Worm (Caenorhabditis elegans) whole organism, L4 larva: ENCODE data around the gene gbb-1.

Experiments
- F37D6.2 ChIP-seq: sonication (generic microtip); optimal IDR thresholded peaks from 2 replicates; lab custom pipeline; 2016; ENCODE audit warnings: mild to moderate bottlenecking, missing genetic modification characterization, missing compliant biosample characterization
- F44E2.7 ChIP-seq: fragments of 200-800 bp; sonication (Bioruptor generic); IDR thresholded peaks from 2 replicates; pipeline ENCODE4 v2.1.2; 2022; ENCODE audit warnings: missing genetic modification characterization, missing compliant biosample characterization
- T26A8.4 ChIP-seq: fragments of 200-800 bp; sonication (Bioruptor generic); IDR thresholded peaks from 2 replicates; pipeline ENCODE4 v1.3.6; 2022; ENCODE audit warnings: missing genetic modification characterization, missing compliant biosample characterization
- Y105C5A.15 ChIP-seq: fragments of 200-800 bp; sonication (Bioruptor generic); IDR thresholded peaks from 2 replicates; pipeline ENCODE4 v1.3.6; 2022; ENCODE audit warnings: missing genetic modification characterization, missing compliant biosample characterization
- Y48G9A.11 ChIP-seq: fragments of 200-800 bp; sonication (Bioruptor generic); IDR thresholded peaks from 2 replicates; pipeline ENCODE4 v1.3.6; 2022; ENCODE audit warnings: missing genetic modification reagents, missing genetic modification characterization, missing compliant biosample characterization
- aha-1 ChIP-seq: fragments of 150-350 bp; peaks from one replicate; lab custom pipeline; 2014; ENCODE audit warnings: missing biosample characterization, missing genetic modification characterization
- ceh-20 ChIP-seq: fragments of 200-800 bp; sonication (Bioruptor generic); IDR thresholded peaks from 2 replicates; pipeline ENCODE4 v1.3.6; 2022; ENCODE audit warnings: missing genetic modification reagents, missing genetic modification characterization, missing compliant biosample characterization
- ceh-28 ChIP-seq: fragments of 150-350 bp; optimal IDR thresholded peaks from 2 replicates; lab custom pipeline; 2014; ENCODE audit warnings: missing biosample characterization, missing genetic modification reagents, missing genetic modification characterization
- ces-1 ChIP-seq: fragments of 150-350 bp; sonication (generic microtip); optimal IDR thresholded peaks from 4 replicates; lab custom pipeline; 2014; ENCODE audit warnings: missing biosample characterization, missing genetic modification reagents, missing genetic modification characterization
- cey-2 ChIP-seq: sonication (generic microtip); optimal IDR thresholded peaks from 3 replicates; lab custom pipeline; 2017; ENCODE audit warnings: missing genetic modification characterization, mild to moderate bottlenecking, missing compliant biosample characterization, antibody characterized with exemption, borderline replicate concordance; ENCODE audit not compliant: insufficient read depth
- daf-16 ChIP-seq, 3 experiments: sonication (generic microtip); optimal IDR thresholded peaks; 2 replicates each; lab custom pipeline; 2016 to 2017; ENCODE audit warnings: missing genetic modification characterization in 3 of 3, missing genetic modification reagents in 3 of 3, mild to moderate bottlenecking in 2 of 3, missing compliant biosample characterization in 2 of 3, missing biosample characterization in 1 of 3, moderate library complexity in 1 of 3
- dmd-6 ChIP-seq: fragments of 200-800 bp; sonication (Bioruptor generic); IDR thresholded peaks from 2 replicates; pipeline ENCODE4 v1.3.6; 2022; ENCODE audit warnings: missing genetic modification reagents, missing genetic modification characterization, missing compliant biosample characterization
- egl-43 ChIP-seq: fragments of 200-800 bp; sonication (Bioruptor generic); IDR thresholded peaks from 2 replicates; pipeline ENCODE4 v1.3.6; 2022; ENCODE audit warnings: missing genetic modification reagents, missing genetic modification characterization, missing compliant biosample characterization
- fos-1 ChIP-seq: fragments of 150-350 bp; optimal IDR thresholded peaks from 2 replicates; lab custom pipeline; 2014; ENCODE audit warnings: missing biosample characterization, missing genetic modification characterization
- hlh-11 ChIP-seq: fragments of 200-800 bp; sonication (Bioruptor generic); optimal IDR thresholded peaks from 2 replicates; lab custom pipeline; 2018; ENCODE audit warnings: mild to moderate bottlenecking, missing genetic modification characterization, missing compliant biosample characterization
- hlh-30 ChIP-seq: sonication (generic microtip); optimal IDR thresholded peaks from 2 replicates; lab custom pipeline; 2017; ENCODE audit warnings: antibody characterized with exemption, mild to moderate bottlenecking, missing genetic modification characterization, missing compliant biosample characterization; ENCODE audit not compliant: insufficient read depth
- lin-1 ChIP-seq: fragments of 200-800 bp; sonication (Bioruptor generic); IDR thresholded peaks from 2 replicates; pipeline ENCODE4 v1.3.6; 2022; ENCODE audit warnings: missing genetic modification reagents, missing genetic modification characterization, missing compliant biosample characterization
- lin-13 ChIP-seq: fragments of 150-350 bp; optimal IDR thresholded peaks from 2 replicates; lab custom pipeline; 2014; ENCODE audit warnings: missing biosample characterization, missing genetic modification reagents, missing genetic modification characterization
- lsy-2 ChIP-seq, 2 experiments: fragments of 150-350 bp in 1 of 2; sonication (generic microtip) in 1 of 2; optimal IDR thresholded peaks; 2 replicates each; lab custom pipeline; 2014 to 2017; ENCODE audit warnings: missing biosample characterization in 2 of 2, missing genetic modification characterization in 2 of 2
- madf-9 ChIP-seq: fragments of 200-800 bp; sonication (Bioruptor generic); conservative IDR thresholded peaks from 2 replicates; pipeline ENCODE4 v1.3.6; 2022; ENCODE audit warnings: missing genetic modification reagents, missing genetic modification characterization, missing compliant biosample characterization
- mes-2 ChIP-seq: sonication (generic microtip); optimal IDR thresholded peaks from 2 replicates; lab custom pipeline; 2016; ENCODE audit warnings: missing genotype, mild to moderate bottlenecking, missing genetic modification characterization, missing compliant biosample characterization; ENCODE audit not compliant: poor library complexity, severe bottlenecking
- mxl-3 ChIP-seq: fragments of 200-800 bp; sonication (Bioruptor generic); optimal IDR thresholded peaks from 2 replicates; lab custom pipeline; 2018; ENCODE audit warnings: mild to moderate bottlenecking, missing genetic modification characterization, missing compliant biosample characterization
- nhr-102 ChIP-seq: sonication (generic microtip); optimal IDR thresholded peaks from 2 replicates; lab custom pipeline; 2016; ENCODE audit warnings: mild to moderate bottlenecking, missing genetic modification characterization, moderate library complexity, missing compliant biosample characterization
- nhr-11 ChIP-seq: fragments of 150-350 bp; optimal IDR thresholded peaks from 2 replicates; lab custom pipeline; 2014; ENCODE audit warnings: missing biosample characterization, missing genetic modification characterization
- nhr-28 ChIP-seq: fragments of 150-350 bp; optimal IDR thresholded peaks from 2 replicates; lab custom pipeline; 2014; ENCODE audit warnings: missing biosample characterization, missing genetic modification characterization
- nhr-42 ChIP-seq: fragments of 200-800 bp; sonication (Bioruptor generic); IDR thresholded peaks from 2 replicates; pipeline ENCODE4 v1.3.6; 2022; ENCODE audit warnings: missing genetic modification characterization, missing compliant biosample characterization
- nhr-48 ChIP-seq: sonication (generic microtip); optimal IDR thresholded peaks from 2 replicates; lab custom pipeline; 2016; ENCODE audit warnings: mild to moderate bottlenecking, missing genetic modification characterization, missing compliant biosample characterization
- pha-4 ChIP-seq, 2 experiments: fragments of 150-350 bp in 1 of 2; fragments of 200-800 bp in 1 of 2; sonication (Bioruptor generic) in 1 of 2; IDR thresholded peaks in 1 of 2; optimal IDR thresholded peaks in 1 of 2; 2 replicates each; pipeline versions ENCODE4 v1.3.6 to Lab custom; 2014 to 2022; ENCODE audit warnings: missing genetic modification characterization in 2 of 2, missing genetic modification reagents in 2 of 2, missing biosample characterization in 1 of 2, missing compliant biosample characterization in 1 of 2
- sdz-12 ChIP-seq: fragments of 200-800 bp; sonication (Bioruptor generic); optimal IDR thresholded peaks from 2 replicates; lab custom pipeline; 2018; ENCODE audit warnings: mild to moderate bottlenecking, missing genetic modification characterization, missing compliant biosample characterization
- set-16 ChIP-seq: fragments of 200-800 bp; sonication (Bioruptor generic); IDR thresholded peaks from 2 replicates; pipeline ENCODE4 v1.3.6; 2022; ENCODE audit warnings: missing genetic modification reagents, missing genetic modification characterization, missing compliant biosample characterization
- skn-1 ChIP-seq: fragments of 150-350 bp; optimal IDR thresholded peaks from 2 replicates; lab custom pipeline; 2014; ENCODE audit warnings: missing biosample characterization, missing genetic modification characterization
- tag-97 ChIP-seq: fragments of 200-800 bp; sonication (Bioruptor generic); IDR thresholded peaks from 2 replicates; pipeline ENCODE4 v1.3.6; 2022; ENCODE audit warnings: missing genetic modification characterization, missing compliant biosample characterization
- unc-39 ChIP-seq: sonication (generic microtip); optimal IDR thresholded peaks from 2 replicates; lab custom pipeline; 2017; ENCODE audit warnings: missing biosample characterization, missing genetic modification characterization
- unc-62 ChIP-seq, 3 experiments: fragments of 150-350 bp in 1 of 3; sonication (generic microtip); optimal IDR thresholded peaks in 2 of 3; peaks in 1 of 3; 1 replicate in 1 of 3; 2 replicates in 2 of 3; lab custom pipeline; 2014 to 2017; ENCODE audit warnings: missing biosample characterization in 3 of 3, missing genetic modification characterization in 3 of 3, missing genetic modification reagents in 3 of 3, missing genotype in 1 of 3
- zip-11 ChIP-seq: fragments of 200-800 bp; sonication (Bioruptor generic); IDR thresholded peaks from 2 replicates; pipeline ENCODE4 v1.3.6; 2022; ENCODE audit warnings: missing genetic modification characterization, missing compliant biosample characterization
- ztf-11 ChIP-seq: fragments of 150-350 bp; optimal IDR thresholded peaks from 2 replicates; lab custom pipeline; 2014; ENCODE audit warnings: missing biosample characterization, missing genetic modification characterization

Gene gbb-1

ce11 chrX:2942327-2942726 lies 15.4 kb upstream of the gbb-1 start:
- TF ChIP-seq egl-43 (GFP tag; lab: Robert Waterston, UW) (peak; percentile 59; the same call in 1 of the 2 replicates), fos-1 (no peak), F44E2.7 (0 out of 2 replicates have a peak, but pooled peaks have one; percentile 42), lin-13 (GFP tag; lab: Kevin White, UChicago) (no peak), tag-97 (0 out of 2 replicates have a peak, but pooled peaks have one; percentile 58), cey-2 (no peak), set-16 (GFP tag; lab: Robert Waterston, UW) (peak; percentile 83), nhr-42 (GFP tag; lab: Robert Waterston, UW) (0 out of 2 replicates have a peak, but pooled peaks have one; percentile 18)

ce11 chrX:2943611-2944010 lies 14.1 kb upstream of the gbb-1 start:
- TF ChIP-seq unc-62 (GFP tag; optimal IDR thresholded peaks at IDR 0.05 in 1 of 2; lab: Kevin White, UChicago) (peak in 1 of 2 experiments; percentile 91), unc-62 (tag; optimal IDR thresholded peaks at IDR 0.05; lab: Kevin White, UChicago) (no peak), madf-9 (GFP tag; lab: Robert Waterston, UW) (no peak)

ce11 chrX:2945950-2946349 lies 11.8 kb upstream of the gbb-1 start:
- TF ChIP-seq set-16 (GFP tag; lab: Robert Waterston, UW) (peak; percentile 54), dmd-6 (no peak)

- TF ChIP-seq lin-1 (GFP tag; lab: Robert Waterston, UW) (no peak), mes-2 (no peak), skn-1 (tag; lab: Kevin White, UChicago) (no peak), ztf-11 (tag; lab: Kevin White, UChicago) (no peak), hlh-30 (tag; lab: Kevin White, UChicago) (peak; percentile 48), mxl-3 (GFP tag; lab: Kevin White, UChicago) (peak; percentile 41), unc-39 (tag; lab: Kevin White, UChicago) (no peak), Y105C5A.15 (GFP tag; lab: Robert Waterston, UW) (no peak), Y48G9A.11 (GFP tag; lab: Robert Waterston, UW) (no peak), fos-1 (no peak), egl-43 (GFP tag; lab: Robert Waterston, UW) (no peak), F44E2.7 (no peak), nhr-48 (no peak), F37D6.2 (tag; lab: Kevin White, UChicago) (no peak), zip-11 (no peak), ceh-20 (GFP tag; lab: Robert Waterston, UW) (no peak), aha-1 (tag; lab: Kevin White, UChicago) (peak; percentile 93), nhr-28 (tag; lab: Kevin White, UChicago) (peak; percentile 30), lsy-2 (tag; optimal IDR thresholded peaks at IDR 0.05; lab: Kevin White, UChicago) (no peak), nhr-102 (no peak), T26A8.4 (no peak), ces-1 (GFP tag; lab: Kevin White, UChicago) (no peak), unc-62 (GFP tag; optimal IDR thresholded peaks at IDR 0.05 in 1 of 2; lab: Kevin White, UChicago) (peak in 1 of 2 experiments; percentile 62), unc-62 (tag; optimal IDR thresholded peaks at IDR 0.05; lab: Kevin White, UChicago) (no peak), pha-4 (GFP tag; IDR thresholded peaks at IDR 0.05; lab: Robert Waterston, UW) (no peak), pha-4 (tag; optimal IDR thresholded peaks at IDR 0.05; lab: Kevin White, UChicago) (no peak), sdz-12 (GFP tag; lab: Kevin White, UChicago) (no peak)
These were observed 11.2 kb upstream of the gbb-1 start, which contains the start of the genes Y41G9A.10 and Y41G9A.5 for ce11 chrX:2946508-2947005. Gene Y41G9A.10, minus strand, starts transcription at chrX:2946558. Gene Y41G9A.5, plus strand, starts transcription at chrX:2946667.

ce11 chrX:2950234-2950633 lies 7.5 kb upstream of the gbb-1 start:
- TF ChIP-seq ceh-28 (no peak), madf-9 (GFP tag; lab: Robert Waterston, UW) (0 out of 2 replicates have a peak, but pooled peaks have one; percentile 12), daf-16 (GFP tag; optimal IDR thresholded peaks at IDR 0.05; lab: Kevin White, UChicago) (peak in 1 of 2 experiments; percentile 77), daf-16 (tag; optimal IDR thresholded peaks at IDR 0.05; lab: Kevin White, UChicago) (no peak), nhr-11 (tag; lab: Kevin White, UChicago) (peak; percentile 6), hlh-11 (tag; lab: Kevin White, UChicago) (peak; percentile 19)
- TF ChIP-seq, all 104 proteins: peak for 4
